Worm (Caenorhabditis elegans) whole organism, dauer: ENCODE data around the gene hpo-33.

ENCODE experiments used
- unc-62 ChIP-seq: sonication (generic microtip); optimal IDR thresholded peaks from 2 replicates; lab custom pipeline; 2017; ENCODE audit warnings: missing biosample characterization, missing genetic modification reagents, missing genetic modification characterization

The hpo-33 gene

DNA sequence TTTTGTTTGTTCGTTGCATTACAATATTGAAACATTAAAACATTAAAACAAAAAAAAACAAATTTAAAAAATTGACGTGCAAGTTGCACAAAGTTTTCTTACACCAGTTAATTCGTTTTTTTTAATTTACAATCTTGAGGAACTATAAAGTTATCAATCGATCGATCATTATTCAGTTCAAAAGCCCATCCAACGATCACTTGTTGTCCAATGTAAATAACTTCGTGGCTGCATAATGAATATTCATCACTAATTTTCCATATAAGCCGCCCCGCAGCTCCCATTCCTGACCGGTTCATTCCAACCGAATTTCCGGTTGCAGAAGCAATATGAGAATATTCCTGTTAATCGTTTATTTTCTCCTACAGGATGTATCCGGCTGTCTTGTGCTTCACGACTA lies at the start of gene hpo-33:
hpo-33 (plus strand) TSS at position 301 of the 400 bp plus-strand sequence.
- TF ChIP-seq unc-62 (GFP tag; lab: Kevin White, UChicago): no peak

DNA sequence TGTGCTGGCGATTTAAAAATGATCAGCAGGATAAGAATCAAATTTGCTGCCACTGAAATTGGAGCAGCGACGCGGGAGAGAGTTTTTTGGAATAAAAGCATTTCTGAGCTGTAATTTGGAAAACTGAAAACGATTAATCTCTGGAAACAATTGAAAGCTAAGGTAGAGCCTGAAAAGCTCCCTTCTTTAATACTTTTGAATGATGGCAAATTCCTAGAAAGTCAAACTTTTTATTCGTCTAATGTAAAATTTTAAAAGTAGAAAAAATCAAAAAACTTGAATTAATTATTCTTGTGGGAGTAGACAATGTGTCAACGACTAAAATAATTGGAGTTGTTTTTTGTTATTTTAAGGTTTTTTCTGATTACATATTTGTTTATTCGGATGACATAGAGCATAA lies 42.2 kb upstream of the hpo-33 start, which contains the start of gene str-217:
str-217 (minus strand) TSS at position 101 of the 400 bp plus-strand sequence.
- TF ChIP-seq unc-62 (GFP tag; lab: Kevin White, UChicago): no peak

DNA sequence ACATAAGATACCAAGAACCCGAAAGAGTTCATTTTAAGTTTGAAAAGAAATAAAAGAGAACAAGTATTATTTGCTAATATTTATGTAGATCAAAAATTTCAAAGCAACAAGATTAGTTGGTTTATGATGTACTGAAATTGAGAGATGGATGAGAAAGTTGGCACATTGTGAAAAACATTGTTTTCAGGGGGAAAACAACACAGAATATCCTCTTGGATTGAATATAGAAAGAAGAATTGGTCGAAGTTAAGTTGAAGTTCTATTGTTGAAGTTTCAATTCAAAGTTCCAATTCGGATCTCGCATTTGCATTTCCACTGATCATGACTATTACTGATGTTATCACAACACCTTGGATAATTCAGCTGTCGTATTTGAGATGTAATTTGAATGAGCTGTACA lies 41.7 kb upstream of the hpo-33 start:
- TF ChIP-seq unc-62 (GFP tag; lab: Kevin White, UChicago): no peak

DNA sequence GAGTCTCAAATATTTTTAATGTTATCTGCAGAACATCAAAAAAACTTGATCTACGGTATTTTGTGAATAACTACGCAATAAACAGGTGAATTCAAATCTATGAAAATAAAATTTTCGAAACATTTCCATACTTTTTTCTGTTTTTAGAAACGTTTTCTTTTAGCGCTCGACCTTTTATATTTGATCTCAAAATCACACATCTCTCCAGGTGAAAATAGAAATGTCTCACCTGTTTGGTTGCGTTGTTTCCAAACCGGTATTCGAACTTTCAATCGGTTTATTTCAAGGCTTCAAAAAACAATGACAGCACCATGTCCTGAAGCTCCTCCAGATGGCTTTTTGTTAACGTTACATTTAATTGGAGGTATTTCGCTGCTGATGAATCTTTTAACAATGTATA lies 41.2 kb upstream of the hpo-33 start, which contains the start of gene sri-9:
sri-9 (plus strand) TSS at position 301 of the 400 bp plus-strand sequence.
- no peak for TF ChIP-seq unc-62 (GFP tag; lab: Kevin White, UChicago)

DNA sequence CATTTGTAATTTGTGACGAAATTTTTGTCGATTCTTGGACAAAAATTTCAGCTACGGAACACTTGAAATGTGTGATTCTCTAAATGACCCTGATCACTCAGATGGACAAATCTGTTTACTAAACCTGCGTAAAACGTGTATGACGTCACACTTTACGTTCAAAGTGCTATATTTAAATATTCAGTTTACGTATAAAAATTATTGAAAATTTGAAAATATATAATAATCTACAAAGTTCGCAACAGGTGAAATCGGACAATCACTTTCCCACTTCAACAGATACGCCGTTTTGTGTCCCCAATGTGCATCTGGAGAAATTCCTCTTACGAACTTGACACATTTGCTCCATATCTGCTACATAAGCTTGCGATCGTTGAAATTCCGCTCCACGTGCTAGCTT lies 37.2 kb upstream of the hpo-33 start, which contains the start of gene srh-131:
srh-131 (plus strand) TSS at position 301 of the 400 bp plus-strand sequence.
- TF ChIP-seq unc-62 (GFP tag; lab: Kevin White, UChicago): no peak

DNA sequence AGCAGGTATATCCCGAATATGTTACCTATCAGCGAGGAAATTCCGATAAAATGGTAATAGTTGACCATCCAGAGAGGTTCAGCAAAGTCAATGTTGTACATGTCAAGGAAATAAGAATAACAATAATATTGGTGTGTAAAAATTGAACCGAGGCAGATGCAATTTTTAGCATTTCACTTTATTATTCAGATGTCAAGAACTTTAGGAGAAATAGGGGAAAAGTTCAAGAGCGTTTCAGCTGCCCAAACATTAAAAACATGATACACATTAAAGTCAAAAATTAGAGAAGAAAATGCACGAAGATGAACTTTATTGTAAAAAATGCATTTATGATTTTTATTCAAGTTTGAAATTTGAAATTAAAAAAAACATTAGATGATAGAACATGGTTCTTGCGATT lies 34.1 kb upstream of the hpo-33 start, which contains the start of gene sri-69:
sri-69 (minus strand) TSS at position 101 of the 400 bp plus-strand sequence.
- no peak for TF ChIP-seq unc-62 (GFP tag; lab: Kevin White, UChicago)

DNA sequence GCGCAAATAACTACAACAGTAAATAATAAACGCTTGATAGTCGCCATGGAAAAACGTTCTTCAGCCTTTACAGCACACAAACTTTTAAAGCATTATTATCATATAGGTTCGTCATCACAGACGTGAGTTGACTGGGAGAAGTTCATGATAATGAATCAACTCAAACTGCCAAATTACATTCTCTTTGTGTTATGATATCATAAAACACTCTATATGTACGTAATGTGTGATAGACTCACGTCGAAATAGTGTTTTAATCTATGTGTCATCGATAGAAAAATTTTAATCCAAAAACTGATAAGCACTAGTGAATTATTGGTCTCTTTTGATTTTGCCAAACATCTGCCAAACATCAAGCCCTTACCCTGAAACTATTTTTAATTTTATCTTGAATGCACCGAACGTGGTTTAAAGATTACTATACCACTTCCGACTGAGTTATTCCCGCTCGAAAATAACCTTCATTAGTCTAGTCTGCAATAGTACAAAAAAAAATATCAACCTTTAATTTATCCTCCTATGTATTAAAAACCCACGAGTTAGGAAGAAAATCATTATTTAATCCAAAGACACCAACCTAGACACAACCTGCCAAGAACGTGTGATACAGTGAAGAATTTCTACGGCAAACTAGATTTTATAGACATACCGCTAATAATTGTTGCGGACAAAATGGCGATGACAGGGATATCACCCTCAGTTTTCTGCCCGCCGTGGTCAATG lies 32.9 kb upstream of the hpo-33 start, which contains the start of the genes clc-12 and clec-240:
clc-12 (minus strand) TSS at position 47 of the 723 bp plus-strand sequence.
clec-240 (plus strand) TSS at position 673 of the 723 bp plus-strand sequence.
- no peak for TF ChIP-seq unc-62 (GFP tag; lab: Kevin White, UChicago)

DNA sequence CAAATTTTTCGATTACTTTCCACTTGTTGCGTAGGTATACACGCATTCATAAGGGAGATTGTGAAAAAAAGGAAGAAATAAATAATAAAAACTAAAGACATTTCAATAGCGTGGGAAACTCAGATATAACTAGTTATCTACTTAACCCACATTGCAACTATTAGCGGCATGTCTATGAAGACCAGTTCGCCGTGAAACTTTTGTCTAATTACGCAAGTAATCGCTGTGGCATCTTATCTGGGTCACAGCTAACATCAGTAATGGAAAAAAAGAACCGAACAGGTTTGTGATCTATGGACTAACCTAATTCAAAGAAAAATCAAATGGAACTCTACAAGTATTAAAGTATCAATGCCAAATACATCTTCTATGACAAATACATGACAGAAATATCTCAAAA lies 29.1 kb upstream of the hpo-33 start, which contains the start of gene clec-241:
clec-241 (minus strand) TSS at position 101 of the 400 bp plus-strand sequence.
- TF ChIP-seq unc-62 (GFP tag; lab: Kevin White, UChicago): no peak

DNA sequence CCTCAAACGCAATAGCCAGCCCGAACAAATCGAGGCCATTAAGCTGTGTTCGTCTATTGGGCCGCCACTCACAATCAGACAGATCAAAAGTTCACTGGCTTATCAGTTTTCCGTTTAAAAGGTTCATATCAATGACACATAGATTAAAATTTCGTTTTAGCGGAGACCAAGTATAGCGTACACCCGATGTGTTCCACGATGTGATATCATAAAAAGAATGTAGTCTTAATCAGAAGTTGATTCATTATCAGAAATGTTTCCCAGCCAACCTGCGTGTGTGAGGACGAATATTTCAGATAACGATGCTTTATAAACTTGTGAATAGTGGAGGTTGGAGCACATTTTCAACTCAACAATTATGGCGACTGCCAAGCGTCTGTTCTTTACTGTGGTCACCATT lies 28.3 kb upstream of the hpo-33 start, which contains the start of gene clc-13:
clc-13 (plus strand) TSS at position 359 of the 400 bp plus-strand sequence.
- no peak for TF ChIP-seq unc-62 (GFP tag; lab: Kevin White, UChicago)

DNA sequence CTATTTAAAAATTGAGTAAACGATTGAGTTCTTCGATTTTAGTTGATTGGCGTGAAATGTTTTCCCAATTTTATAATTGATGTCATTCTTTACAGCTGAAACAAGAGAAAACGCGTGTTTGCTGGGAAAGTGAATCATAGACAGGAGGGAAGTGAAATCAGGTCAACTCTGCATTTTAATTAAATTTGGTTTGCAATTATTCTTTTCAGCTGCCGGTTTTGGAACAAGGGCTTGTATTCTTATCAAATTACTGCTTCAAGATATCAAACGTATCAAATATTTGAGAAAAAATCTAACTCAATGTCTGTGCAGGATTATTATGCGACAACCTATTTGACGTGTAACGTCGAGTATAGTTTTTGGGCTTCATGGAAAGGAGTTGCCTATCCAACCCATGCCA lies 25.6 kb upstream of the hpo-33 start, which contains the start of gene srh-97:
srh-97 (plus strand) TSS at position 301 of the 400 bp plus-strand sequence.
- no peak for TF ChIP-seq unc-62 (GFP tag; lab: Kevin White, UChicago)

DNA sequence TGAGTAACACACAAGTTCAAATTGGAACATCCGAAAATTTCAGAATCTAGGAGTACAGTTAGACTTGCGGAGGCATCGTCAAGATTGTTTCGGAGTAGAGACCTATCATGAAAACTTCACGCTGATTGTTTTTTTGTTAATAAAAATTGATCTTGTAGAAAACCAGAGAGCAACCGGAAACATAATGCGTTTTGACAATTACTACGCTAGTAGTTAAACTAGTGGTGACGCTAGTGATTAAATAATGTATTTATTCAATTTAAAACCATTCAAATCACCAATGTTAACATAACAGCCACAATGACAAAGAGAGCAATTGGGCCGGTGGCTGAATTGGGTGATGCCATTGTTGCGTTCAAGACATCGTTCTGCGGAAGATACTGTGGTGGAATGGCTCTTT lies 22.7 kb upstream of the hpo-33 start, which contains the start of gene F49H6.17:
F49H6.17 (plus strand) TSS at position 301 of the 400 bp plus-strand sequence.
- TF ChIP-seq unc-62 (GFP tag; lab: Kevin White, UChicago): no peak

DNA sequence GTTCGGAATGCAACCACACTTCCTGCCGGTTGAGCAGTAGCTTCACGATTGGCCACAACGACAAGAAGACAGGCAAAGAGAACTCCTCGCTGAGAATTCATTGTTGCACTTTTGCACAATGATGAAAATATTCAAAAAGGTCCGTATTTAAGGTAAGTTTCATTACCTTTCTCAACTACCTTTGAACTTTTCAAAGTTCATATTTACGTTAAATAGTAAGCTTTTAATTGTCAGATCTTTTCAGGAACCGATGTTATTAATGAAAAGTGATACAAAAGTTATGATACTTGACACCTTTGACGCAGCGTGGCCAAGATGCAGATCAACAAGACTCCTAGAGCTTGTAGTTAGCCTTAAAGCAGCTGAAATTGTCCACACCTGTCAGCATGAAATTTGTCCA lies 21.0 kb upstream of the hpo-33 start, which contains the start of gene F49H6.12:
F49H6.12 (minus strand) TSS at position 101 of the 400 bp plus-strand sequence.
- no peak for TF ChIP-seq unc-62 (GFP tag; lab: Kevin White, UChicago)

DNA sequence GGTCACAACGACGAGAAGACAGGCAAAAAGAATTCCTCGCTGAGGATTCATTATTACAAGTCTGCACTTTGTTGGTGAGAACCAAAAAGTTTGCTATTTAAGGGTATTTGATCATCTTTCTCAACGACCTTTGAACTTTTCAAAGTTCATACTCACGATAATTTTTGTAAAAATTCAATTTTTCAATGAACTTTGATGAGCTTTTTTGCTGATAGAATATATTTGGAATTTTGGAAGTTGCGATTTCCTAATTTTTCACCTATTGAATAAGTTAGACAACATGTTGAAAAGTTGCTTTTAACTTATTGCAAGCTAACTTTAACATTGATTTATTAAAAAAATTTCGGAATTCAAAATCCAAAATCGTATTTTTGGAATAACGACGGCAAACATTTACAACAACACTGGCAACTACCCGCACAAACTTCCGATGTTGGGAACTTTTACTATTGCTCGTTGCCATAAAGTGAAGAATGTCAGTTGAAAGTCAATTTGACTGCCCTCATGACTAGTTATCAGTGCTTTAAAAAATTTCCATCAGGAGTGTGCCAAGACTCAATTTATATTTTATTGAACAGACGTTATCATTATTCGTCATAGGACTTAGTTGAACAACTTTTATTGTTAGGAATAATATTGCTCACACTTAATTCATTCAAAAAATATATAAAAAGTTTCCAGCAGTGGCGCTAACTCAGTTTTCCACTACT lies 19.6 kb upstream of the hpo-33 start, which contains the start of the genes F49H6.8 and F49H6.5:
F49H6.8 (minus strand) TSS at position 51 of the 710 bp plus-strand sequence.
F49H6.5 (plus strand) TSS at position 629 of the 710 bp plus-strand sequence.
- no peak for TF ChIP-seq unc-62 (GFP tag; lab: Kevin White, UChicago)

DNA sequence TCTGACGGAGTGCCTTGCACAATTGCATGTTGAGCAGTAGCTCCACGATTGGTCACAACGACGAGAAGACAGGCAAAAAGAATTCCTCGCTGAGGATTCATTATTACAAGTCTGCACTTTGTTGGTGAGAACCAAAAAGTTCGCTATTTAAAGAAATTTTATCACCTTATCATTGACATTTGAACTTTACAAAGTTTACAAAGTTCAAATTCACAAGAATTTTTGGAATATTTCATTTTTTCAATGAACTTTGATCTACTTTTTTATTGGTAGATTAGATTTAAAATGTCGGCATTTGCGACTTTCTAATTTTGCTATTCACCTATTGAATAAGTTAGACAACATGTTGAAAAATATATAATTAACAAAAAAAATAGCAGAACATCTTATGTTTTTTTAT lies 16.1 kb upstream of the hpo-33 start, which contains the start of gene F49H6.15:
F49H6.15 (minus strand) TSS at position 101 of the 400 bp plus-strand sequence.
- no peak for TF ChIP-seq unc-62 (GFP tag; lab: Kevin White, UChicago)

DNA sequence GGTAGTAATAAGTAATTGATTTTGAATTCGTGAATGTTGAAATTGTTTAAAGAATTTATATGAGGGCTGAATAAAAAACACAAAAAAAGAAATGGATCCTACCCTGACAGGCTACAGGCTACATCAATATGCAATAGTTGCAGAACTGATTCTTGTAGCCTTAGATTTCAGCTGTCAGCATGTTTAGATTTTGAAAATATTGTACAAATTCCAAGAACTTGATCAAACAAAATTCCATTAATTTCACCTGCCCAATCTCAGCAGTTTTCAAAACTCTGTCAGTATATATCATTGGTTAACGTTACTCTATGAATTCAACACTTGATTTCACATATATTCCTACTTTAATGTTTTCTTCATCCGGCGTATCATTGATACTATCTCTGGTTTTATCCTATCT lies 11.9 kb upstream of the hpo-33 start:
- TF ChIP-seq unc-62 (GFP tag; lab: Kevin White, UChicago): no peak
